Fruit fly (Drosophila melanogaster) whole organism, embryonic: Measurements from ENCODE around the gene AP-1sigma.
A peak's percentile ranks its signal among the peaks of the same experiment; 100 is the strongest.

Source experiments
- Antp ChIP-seq: fragments of 200-800 bp; sonication (Bioruptor generic); optimal IDR thresholded peaks from 3 replicates; lab custom pipeline; 2016; ENCODE audit warnings: missing biosample characterization, missing genetic modification characterization
- Asciz ChIP-seq: fragments of 200-800 bp; sonication (Bioruptor generic); optimal IDR thresholded peaks from 2 replicates; lab custom pipeline; 2017; ENCODE audit warnings: missing biosample characterization, mild to moderate bottlenecking, missing genetic modification characterization, missing genetic modification reagents
- Atf-2 ChIP-seq: fragments of 200-800 bp; sonication (Bioruptor generic); optimal IDR thresholded peaks from 2 replicates; lab custom pipeline; 2016; ENCODE audit warnings: missing biosample characterization, missing genetic modification characterization
- CG10366 ChIP-seq: fragments of 200-800 bp; sonication (Bioruptor generic); IDR thresholded peaks from 2 replicates; pipeline ENCODE4 v1.3.6; 2022; ENCODE audit warnings: missing biosample characterization, missing genetic modification characterization
- CG11247 ChIP-seq: fragments of 200-800 bp; sonication (Bioruptor generic); IDR thresholded peaks from 2 replicates; pipeline ENCODE4 v1.3.6; 2022; ENCODE audit warnings: missing biosample characterization, missing genetic modification characterization
- CG11456 ChIP-seq: fragments of 200-800 bp; sonication (Bioruptor generic); IDR thresholded peaks from 3 replicates; pipeline ENCODE4 v1.3.6; 2022; ENCODE audit warnings: missing biosample characterization, missing genetic modification characterization
- CG12155 ChIP-seq: fragments of 200-800 bp; sonication (Bioruptor generic); optimal IDR thresholded peaks from 3 replicates; lab custom pipeline; 2016; ENCODE audit warnings: missing biosample characterization, missing genetic modification characterization
- CG13296 ChIP-seq: fragments of 200-800 bp; sonication (Bioruptor generic); optimal IDR thresholded peaks from 3 replicates; lab custom pipeline; 2018; ENCODE audit warnings: missing biosample characterization, mild to moderate bottlenecking, missing genetic modification characterization
- CG1647 ChIP-seq: fragments of 200-800 bp; sonication (Bioruptor generic); optimal IDR thresholded peaks from 3 replicates; lab custom pipeline; 2016; ENCODE audit warnings: missing biosample characterization, missing genetic modification characterization
- CG17612 ChIP-seq: fragments of 200-800 bp; sonication (Bioruptor generic); IDR thresholded peaks from 2 replicates; pipeline ENCODE4 v1.3.6; 2022; ENCODE audit warnings: missing biosample characterization, missing genetic modification characterization
- CG17802 ChIP-seq: fragments of 200-800 bp; sonication (Bioruptor generic); optimal IDR thresholded peaks from 2 replicates; lab custom pipeline; 2018; ENCODE audit warnings: missing biosample characterization, mild to moderate bottlenecking, missing genetic modification characterization, moderate library complexity
- CG17912 ChIP-seq: fragments of 200-800 bp; sonication (Bioruptor generic); optimal IDR thresholded peaks from 2 replicates; lab custom pipeline; 2018; ENCODE audit warnings: missing biosample characterization, mild to moderate bottlenecking, missing genetic modification characterization
- CG2199 ChIP-seq: fragments of 200-800 bp; sonication (Bioruptor generic); IDR thresholded peaks from 3 replicates; pipeline ENCODE4 v1.3.6; 2022; ENCODE audit warnings: missing biosample characterization, missing genetic modification characterization
- CG2889 ChIP-seq: fragments of 200-800 bp; sonication (Bioruptor generic); IDR thresholded peaks from 3 replicates; pipeline ENCODE4 v1.3.6; 2022; ENCODE audit warnings: missing biosample characterization, missing genetic modification characterization
- CG30020 ChIP-seq: fragments of 200-800 bp; optimal IDR thresholded peaks from 2 replicates; lab custom pipeline; 2019; ENCODE audit warnings: missing biosample characterization, mild to moderate bottlenecking, missing genetic modification characterization, moderate library complexity
- CG31365 ChIP-seq: fragments of 200-800 bp; sonication (Bioruptor generic); optimal IDR thresholded peaks from 2 replicates; lab custom pipeline; 2018; ENCODE audit warnings: missing biosample characterization, mild to moderate bottlenecking, missing genetic modification characterization
- CG32767 ChIP-seq: fragments of 200-800 bp; sonication (Bioruptor generic); IDR thresholded peaks from 2 replicates; pipeline ENCODE4 v1.3.6; 2022; ENCODE audit warnings: missing biosample characterization, missing genetic modification characterization
- CG3838 ChIP-seq: fragments of 200-800 bp; sonication (Bioruptor generic); optimal IDR thresholded peaks from 3 replicates; lab custom pipeline; 2016; ENCODE audit warnings: missing biosample characterization, missing genetic modification characterization
- CG4282 ChIP-seq: fragments of 200-800 bp; sonication (Bioruptor generic); optimal IDR thresholded peaks from 2 replicates; lab custom pipeline; 2016; ENCODE audit warnings: missing biosample characterization, missing genetic modification characterization
- CG43689 ChIP-seq: fragments of 200-800 bp; sonication (Bioruptor generic); IDR thresholded peaks from 2 replicates; pipeline ENCODE4 v1.3.6; 2022; ENCODE audit warnings: missing biosample characterization, missing genetic modification characterization
- CG4424 ChIP-seq: fragments of 200-800 bp; sonication (Bioruptor generic); optimal IDR thresholded peaks from 3 replicates; lab custom pipeline; 2016; ENCODE audit warnings: missing biosample characterization, missing genetic modification characterization
- CG5245 ChIP-seq: fragments of 200-800 bp; sonication (Bioruptor generic); optimal IDR thresholded peaks from 3 replicates; lab custom pipeline; 2016; ENCODE audit warnings: missing biosample characterization, missing genetic modification characterization
- CG6813 ChIP-seq: fragments of 200-800 bp; sonication (Bioruptor generic); optimal IDR thresholded peaks from 2 replicates; lab custom pipeline; 2017; ENCODE audit warnings: missing biosample characterization, missing genetic modification characterization, mild to moderate bottlenecking, moderate library complexity, missing genetic modification reagents
- CG6854 ChIP-seq: fragments of 200-800 bp; sonication (Bioruptor generic); optimal IDR thresholded peaks from 3 replicates; lab custom pipeline; 2017; ENCODE audit warnings: missing biosample characterization, mild to moderate bottlenecking, missing genetic modification characterization
- CG8478 ChIP-seq: fragments of >200 bp; optimal IDR thresholded peaks from 2 replicates; lab custom pipeline; 2018
- CG9797 ChIP-seq: fragments of 200-800 bp; sonication (Bioruptor generic); optimal IDR thresholded peaks from 3 replicates; lab custom pipeline; 2018; ENCODE audit warnings: missing biosample characterization, mild to moderate bottlenecking, missing genetic modification characterization
- CTCF ChIP-seq: fragments of 200-800 bp; sonication (Bioruptor generic); optimal IDR thresholded peaks from 2 replicates; lab custom pipeline; 2017; ENCODE audit warnings: missing biosample characterization, mild to moderate bottlenecking, missing genetic modification characterization, moderate library complexity
- D19B ChIP-seq: fragments of 200-800 bp; sonication (Bioruptor generic); optimal IDR thresholded peaks from 2 replicates; lab custom pipeline; 2017; ENCODE audit warnings: missing biosample characterization, mild to moderate bottlenecking, missing genetic modification characterization
- Dad ChIP-seq: fragments of 200-800 bp; sonication (Bioruptor generic); optimal IDR thresholded peaks from 3 replicates; lab custom pipeline; 2016; ENCODE audit warnings: missing biosample characterization, missing genetic modification characterization
- Eip74EF ChIP-seq, 2 experiments: fragments of 200-800 bp in 1 of 2; fragments of >200 bp in 1 of 2; sonication (Bioruptor generic) in 1 of 2; optimal IDR thresholded peaks; 2 replicates each; lab custom pipeline; 2017 to 2019; ENCODE audit warnings: missing biosample characterization in 2 of 2, missing genetic modification characterization in 2 of 2, mild to moderate bottlenecking in 1 of 2, moderate library complexity in 1 of 2
- Ets97D ChIP-seq: fragments of 200-800 bp; sonication (Bioruptor generic); optimal IDR thresholded peaks from 3 replicates; lab custom pipeline; 2016; ENCODE audit warnings: missing biosample characterization, missing genetic modification characterization
- HLH54F ChIP-seq: fragments of 200-800 bp; sonication (Bioruptor generic); optimal IDR thresholded peaks from 3 replicates; lab custom pipeline; 2016; ENCODE audit warnings: missing biosample characterization, missing genetic modification characterization
- Hmx ChIP-seq: fragments of 200-800 bp; sonication (Bioruptor generic); optimal IDR thresholded peaks from 2 replicates; lab custom pipeline; 2016; ENCODE audit warnings: missing biosample characterization, missing genetic modification characterization
- Hr3 ChIP-seq: fragments of 200-800 bp; sonication (Bioruptor generic); optimal IDR thresholded peaks from 3 replicates; lab custom pipeline; 2016; ENCODE audit warnings: missing biosample characterization, missing genetic modification characterization
- MBD-R2 ChIP-seq: fragments of 200-800 bp; sonication (Bioruptor generic); IDR thresholded peaks from 2 replicates; pipeline ENCODE4 v1.3.6; 2022; ENCODE audit warnings: missing biosample characterization, missing genetic modification characterization
- Max ChIP-seq: fragments of 200-800 bp; sonication (Bioruptor generic); optimal IDR thresholded peaks from 2 replicates; lab custom pipeline; 2016; ENCODE audit warnings: missing biosample characterization, mild to moderate bottlenecking, missing genetic modification characterization
- Mes4 ChIP-seq: fragments of 200-800 bp; sonication (Bioruptor generic); optimal IDR thresholded peaks from 2 replicates; lab custom pipeline; 2016; ENCODE audit warnings: missing biosample characterization, missing genetic modification characterization
- Oaz ChIP-seq: fragments of 200-800 bp; sonication (Bioruptor generic); IDR thresholded peaks from 2 replicates; pipeline ENCODE4 v1.3.6; 2022; ENCODE audit warnings: missing biosample characterization, missing genetic modification characterization
- Optix ChIP-seq: fragments of 200-800 bp; sonication (Bioruptor generic); IDR thresholded peaks from 3 replicates; pipeline ENCODE4 v1.3.6; 2022; ENCODE audit warnings: missing biosample characterization, missing genetic modification characterization
- Poxn ChIP-seq: fragments of 200-800 bp; sonication (Bioruptor generic); IDR thresholded peaks from 2 replicates; pipeline ENCODE4 v1.3.6; 2022; ENCODE audit warnings: missing biosample characterization, missing genetic modification characterization
- bbx ChIP-seq: fragments of 200-800 bp; sonication (Bioruptor generic); IDR thresholded peaks from 2 replicates; pipeline ENCODE4 v1.3.6; 2022; ENCODE audit warnings: missing biosample characterization, missing genetic modification characterization; ENCODE audit not compliant: partially characterized antibody
- ci ChIP-seq: fragments of 200-800 bp; sonication (Bioruptor generic); IDR thresholded peaks from 3 replicates; pipeline ENCODE4 v1.3.6; 2022; ENCODE audit warnings: missing biosample characterization, missing genetic modification characterization
- eyg ChIP-seq: fragments of 200-800 bp; sonication (Bioruptor generic); optimal IDR thresholded peaks from 3 replicates; lab custom pipeline; 2016; ENCODE audit warnings: missing biosample characterization, missing genetic modification characterization
- ham ChIP-seq: fragments of 200-800 bp; sonication (Bioruptor generic); IDR thresholded peaks from 2 replicates; pipeline ENCODE4 v1.3.6; 2022; ENCODE audit warnings: missing biosample characterization, missing genetic modification characterization
- ind ChIP-seq: fragments of 200-800 bp; sonication (Bioruptor generic); optimal IDR thresholded peaks from 3 replicates; lab custom pipeline; 2016; ENCODE audit warnings: missing biosample characterization, missing genetic modification characterization
- jing ChIP-seq: fragments of 200-800 bp; sonication (Bioruptor generic); optimal IDR thresholded peaks from 2 replicates; lab custom pipeline; 2018; ENCODE audit warnings: missing biosample characterization, mild to moderate bottlenecking, missing genetic modification characterization
- luna ChIP-seq: fragments of 200-800 bp; sonication (Bioruptor generic); optimal IDR thresholded peaks from 2 replicates; lab custom pipeline; 2016; ENCODE audit warnings: missing biosample characterization, missing genetic modification characterization
- onecut ChIP-seq: fragments of 200-800 bp; sonication (Bioruptor generic); IDR thresholded peaks from 2 replicates; pipeline ENCODE4 v1.3.6; 2022; ENCODE audit warnings: missing biosample characterization, missing genetic modification characterization
- pfk ChIP-seq: fragments of 200-800 bp; sonication (Bioruptor generic); optimal IDR thresholded peaks from 2 replicates; lab custom pipeline; 2018; ENCODE audit warnings: missing biosample characterization, mild to moderate bottlenecking, missing genetic modification characterization, moderate library complexity
- pnt ChIP-seq: fragments of 200-800 bp; sonication (Bioruptor generic); optimal IDR thresholded peaks from 3 replicates; lab custom pipeline; 2016; ENCODE audit warnings: missing biosample characterization, missing genetic modification characterization
- pzg ChIP-seq: fragments of 200-800 bp; sonication (Bioruptor generic); optimal IDR thresholded peaks from 3 replicates; lab custom pipeline; 2018; ENCODE audit warnings: missing biosample characterization, mild to moderate bottlenecking, missing genetic modification characterization, moderate library complexity
- slbo ChIP-seq: fragments of 200-800 bp; sonication (Bioruptor generic); IDR thresholded peaks from 2 replicates; pipeline ENCODE4 v1.3.6; 2022; ENCODE audit warnings: missing biosample characterization, missing genetic modification characterization
- tio ChIP-seq: fragments of 200-800 bp; sonication (Bioruptor generic); optimal IDR thresholded peaks from 2 replicates; lab custom pipeline; 2017; ENCODE audit warnings: missing biosample characterization, missing genetic modification characterization, inconsistent platforms
- z ChIP-seq: fragments of 200-800 bp; sonication (Bioruptor generic); IDR thresholded peaks from 3 replicates; pipeline ENCODE4 v1.3.6; 2022; ENCODE audit warnings: missing biosample characterization, missing genetic modification characterization

Gene AP-1sigma

DNA sequence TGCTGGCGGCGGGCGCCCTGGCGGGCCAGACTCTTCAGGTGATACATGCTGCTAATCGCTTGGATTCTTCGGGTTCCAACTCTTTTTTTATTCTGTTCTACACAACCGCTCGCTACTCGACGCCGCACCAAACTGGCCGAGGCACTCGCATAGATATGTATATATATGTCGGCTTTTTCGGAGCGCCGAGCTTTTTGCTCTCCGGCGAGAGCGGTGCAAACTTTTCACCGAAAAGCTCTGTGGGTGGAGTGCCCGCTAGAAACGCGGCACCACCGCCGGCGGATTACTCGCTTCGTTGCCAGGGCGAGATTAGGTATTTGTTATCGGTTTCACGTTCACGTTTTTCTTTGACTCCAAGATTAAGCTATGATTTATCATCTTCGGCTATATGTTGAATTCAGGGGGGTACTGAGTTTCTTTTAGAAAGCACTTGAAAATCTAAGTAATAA, 15.5 kb upstream of the AP-1sigma start, which contains the start of gene Gdh (continued):
- TF ChIP-seq Hmx (GFP tag; lab: Kevin White, UChicago) (no peak), CG43689 (GFP tag; lab: Robert Waterston, UW) (no peak), CG12155 (peak; percentile 99), CG9797 (GFP tag; lab: Kevin White, UChicago) (no peak), CG3838 (no peak), Antp (GFP tag; lab: Kevin White, UChicago) (no peak), CG2199 (no peak), CG11247 (GFP tag; lab: Robert Waterston, UW) (no peak), D19B (GFP tag; lab: Kevin White, UChicago) (no peak), ham (GFP tag; lab: Robert Waterston, UW) (no peak), CG10366 (GFP tag; lab: Robert Waterston, UW) (no peak; the same call in 1 of the 2 replicates), CG30020 (tag; lab: Kevin White, UChicago) (no peak), pnt (GFP tag; lab: Kevin White, UChicago) (no peak), CTCF (GFP tag; lab: Kevin White, UChicago) (no peak), luna (GFP tag; lab: Kevin White, UChicago) (no peak), Asciz (no peak), slbo (GFP tag; lab: Robert Waterston, UW) (0 out of 2 replicates have a peak, but pooled peaks have one; percentile 43), Max (GFP tag; lab: Kevin White, UChicago) (peak; percentile 15), ind (GFP tag; lab: Kevin White, UChicago) (no peak), onecut (GFP tag; lab: Robert Waterston, UW) (peak; percentile 43), CG8478 (lab: Kevin White, UChicago) (no peak), CG32767 (peak; percentile 45; the same call in 1 of the 2 replicates), CG2889 (no peak), jing (GFP tag; lab: Kevin White, UChicago) (no peak), eyg (GFP tag; lab: Kevin White, UChicago) (no peak), Atf-2 (GFP tag; lab: Kevin White, UChicago) (no peak), CG11456 (GFP tag; lab: Robert Waterston, UW) (no peak), CG17612 (GFP tag; lab: Robert Waterston, UW) (no peak), Ets97D (GFP tag; lab: Kevin White, UChicago) (no peak), tio (no peak), pzg (peak; percentile 17), CG6854 (GFP tag; lab: Kevin White, UChicago) (peak; percentile 53), CG4282 (GFP tag; lab: Kevin White, UChicago) (no peak), Hr3 (no peak), CG31365 (peak; percentile 15), Poxn (GFP tag; lab: Robert Waterston, UW) (no peak), CG13296 (GFP tag; lab: Kevin White, UChicago) (peak; percentile 51), z (GFP tag; lab: Robert Waterston, UW) (no peak), bbx (0 out of 2 replicates have a peak, but pooled peaks have one; percentile 46), HLH54F (no peak), Optix (GFP tag; lab: Robert Waterston, UW) (no peak), ci (peak; percentile 76), CG17802 (no peak), CG4424 (GFP tag; lab: Kevin White, UChicago) (no peak), Mes4 (GFP tag; lab: Kevin White, UChicago) (no peak), CG17912 (no peak), Dad (GFP tag; lab: Kevin White, UChicago) (no peak), pfk (GFP tag; lab: Kevin White, UChicago) (peak; percentile 38), Oaz (GFP tag; lab: Robert Waterston, UW) (no peak), CG1647 (GFP tag; lab: Kevin White, UChicago) (no peak), MBD-R2 (GFP tag; lab: Robert Waterston, UW) (peak; percentile 14; the same call in 1 of the 2 replicates), Eip74EF (GFP tag; optimal IDR thresholded peaks at IDR 0.05; lab: Kevin White, UChicago) (peak in 1 of 2 experiments; percentile 30), CG6813 (GFP tag; lab: Kevin White, UChicago) (no peak), CG5245 (GFP tag; lab: Kevin White, UChicago) (no peak)
